Fruit fly (Drosophila melanogaster): ENCODE results near the gene CG5646.

CG5646 gene

DNA sequence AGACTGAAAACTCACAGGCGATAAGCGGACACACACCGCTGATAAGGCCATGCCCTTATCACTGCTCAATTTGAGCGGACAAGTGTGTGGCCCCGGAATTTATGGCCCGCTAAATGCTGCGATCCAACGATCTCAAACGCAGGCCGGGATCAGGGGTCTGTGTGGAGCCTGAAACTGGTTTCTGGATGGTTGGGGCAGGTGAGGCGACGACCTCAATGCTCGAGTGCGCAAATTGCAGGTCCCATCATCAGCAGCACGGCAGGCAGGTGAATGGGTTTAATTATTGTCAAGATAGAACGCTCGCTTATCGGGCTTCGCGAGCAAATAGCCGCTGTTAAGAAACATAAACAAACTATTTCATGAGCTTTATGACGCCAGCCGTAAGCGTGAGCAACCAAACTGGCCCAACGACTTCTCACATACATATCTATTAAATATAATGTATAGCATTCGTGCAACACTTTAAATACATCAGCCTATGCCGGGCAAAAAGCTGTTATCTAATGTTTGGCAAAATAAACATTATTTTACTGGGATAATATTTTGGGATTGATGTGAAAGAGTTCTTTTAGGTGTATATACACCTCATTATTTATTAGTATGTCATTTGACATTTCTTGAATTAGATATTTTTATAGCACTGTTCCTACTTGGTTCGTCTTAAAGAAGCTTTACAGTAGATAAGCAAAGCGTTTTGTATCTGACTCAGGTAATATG, 44.6 kb upstream of the CG5646 start (continued):
- TF ChIP-seq tx (GFP tag; optimal IDR thresholded peaks at IDR 0.05) = no peak
- no peak for TF ChIP-seq corto (GFP tag; optimal IDR thresholded peaks at IDR 0.05)
- TF ChIP-seq CG5953 (GFP tag; IDR thresholded peaks at IDR 0.05) = 0 out of 2 replicates have a peak, but pooled peaks have one; percentile 35
- TF ChIP-seq Sox100B (GFP tag; optimal IDR thresholded peaks at IDR 0.05) = no peak
- no peak for TF ChIP-seq dmrt11E (tag; optimal IDR thresholded peaks at IDR 0.05)
- TF ChIP-seq knrl (GFP tag; IDR thresholded peaks at IDR 0.05; ENCODE audit: partially characterized antibody) = no peak
- TF ChIP-seq cwo (GFP tag; optimal IDR thresholded peaks at IDR 0.05) = peak; percentile 48
- TF ChIP-seq Lim3 (GFP tag; IDR thresholded peaks at IDR 0.05) = no peak
- no peak for TF ChIP-seq fd64A (GFP tag; optimal IDR thresholded peaks at IDR 0.05)
- no peak for TF ChIP-seq CG7556 (GFP tag; optimal IDR thresholded peaks at IDR 0.05)
- no peak for TF ChIP-seq stc (GFP tag; IDR thresholded peaks at IDR 0.05)
- TF ChIP-seq CG10959 (GFP tag; IDR thresholded peaks at IDR 0.05) = no peak
- no peak for TF ChIP-seq BEAF-32 (GFP tag; optimal IDR thresholded peaks at IDR 0.05)
- no peak for TF ChIP-seq CG13894 (tag; optimal IDR thresholded peaks at IDR 0.05)
- TF ChIP-seq CG12769 (tag; optimal IDR thresholded peaks at IDR 0.05) = peak; percentile 29
- no peak for TF ChIP-seq CG17186 (GFP tag; optimal IDR thresholded peaks at IDR 0.05)
- TF ChIP-seq CG17912 (GFP tag; optimal IDR thresholded peaks at IDR 0.05) = no peak
- no peak for TF ChIP-seq Eip74EF (GFP tag; optimal IDR thresholded peaks at IDR 0.05)
- no peak for TF ChIP-seq usp (GFP tag; optimal IDR thresholded peaks at IDR 0.05)
- no peak for TF ChIP-seq her (GFP tag; optimal IDR thresholded peaks at IDR 0.05)
- TF ChIP-seq Ets65A (GFP tag) = no peak
- no peak for TF ChIP-seq HLHmδ (GFP tag; optimal IDR thresholded peaks at IDR 0.05)
- TF ChIP-seq sd (tag; optimal IDR thresholded peaks at IDR 0.05) = peak; percentile 96
- TF ChIP-seq Poxn (GFP tag; IDR thresholded peaks at IDR 0.05) = no peak
- TF ChIP-seq CG6854 (GFP tag; optimal IDR thresholded peaks at IDR 0.05) = no peak
- peak; percentile 32 for TF ChIP-seq CG3281 (GFP tag; optimal IDR thresholded peaks at IDR 0.05)
- TF ChIP-seq p53 (GFP tag; optimal IDR thresholded peaks at IDR 0.05) = no peak
- TF ChIP-seq wdn (GFP tag; IDR thresholded peaks at IDR 0.05) = no peak
- no peak for TF ChIP-seq CG12391 (tag; optimal IDR thresholded peaks at IDR 0.05)
- no peak for TF ChIP-seq CG4854 (GFP tag; optimal IDR thresholded peaks at IDR 0.05)
- TF ChIP-seq Hr78 (GFP tag; optimal IDR thresholded peaks at IDR 0.05) = peak in 1 of 2 experiments; percentile 55
- no peak for TF ChIP-seq Adf1 (GFP tag; IDR thresholded peaks at IDR 0.05)
- no peak for TF ChIP-seq CG1603 (tag; optimal IDR thresholded peaks at IDR 0.05)
- no peak for TF ChIP-seq CG6254 (GFP tag; optimal IDR thresholded peaks at IDR 0.05)
- TF ChIP-seq sens (GFP tag) = peak; percentile 79
- no peak for TF ChIP-seq CG17361 (GFP tag; IDR thresholded peaks at IDR 0.05)
- no peak for TF ChIP-seq CG8765 (GFP tag; IDR thresholded peaks at IDR 0.05)
- no peak for TF ChIP-seq CG2889 (GFP tag; IDR thresholded peaks at IDR 0.05)
- no peak for TF ChIP-seq CG12219 (GFP tag; optimal IDR thresholded peaks at IDR 0.05)
- no peak for TF ChIP-seq al (GFP tag; IDR thresholded peaks at IDR 0.05)
- no peak for TF ChIP-seq ems (GFP tag; optimal IDR thresholded peaks at IDR 0.05)
- no peak for TF ChIP-seq CG18764 (GFP tag; optimal IDR thresholded peaks at IDR 0.05)
- TF ChIP-seq sisA (GFP tag; IDR thresholded peaks at IDR 0.05) = no peak
- no peak for TF ChIP-seq rib (GFP tag; IDR thresholded peaks at IDR 0.05)
- TF ChIP-seq sr (GFP tag; IDR thresholded peaks at IDR 0.05) = no peak
- no peak for TF ChIP-seq oc (tag; optimal IDR thresholded peaks at IDR 0.05)
- TF ChIP-seq CG17328 (GFP tag; IDR thresholded peaks at IDR 0.05) = no peak
- no peak for TF ChIP-seq CG3163 (GFP tag; optimal IDR thresholded peaks at IDR 0.05)
- TF ChIP-seq abd-A (tag; optimal IDR thresholded peaks at IDR 0.05) = no peak
- no peak for TF ChIP-seq gcm2 (GFP tag; optimal IDR thresholded peaks at IDR 0.05)

Data from whole organism, embryonic.